Fruit fly (Drosophila melanogaster) whole organism, prepupa: ENCODE measurements around the gene CG7766.
A peak's percentile ranks its signal among the peaks of the same experiment; 100 is the strongest.

Experiments
- CG10631 ChIP-seq: fragments of 200-800 bp; sonication (Bioruptor generic); optimal IDR thresholded peaks from 2 replicates; lab custom pipeline; 2016; ENCODE audit warnings: missing biosample characterization, missing genetic modification characterization
- CG10669 ChIP-seq: fragments of 200-800 bp; sonication (Bioruptor generic); optimal IDR thresholded peaks from 3 replicates; lab custom pipeline; 2018; ENCODE audit warnings: missing biosample characterization, mild to moderate bottlenecking, missing genetic modification characterization, moderate library complexity
- CG11294 ChIP-seq: fragments of 200-800 bp; sonication (Bioruptor generic); IDR thresholded peaks from 2 replicates; pipeline ENCODE4 v1.3.6; 2022; ENCODE audit warnings: missing biosample characterization, missing genetic modification characterization
- CG11762 ChIP-seq: fragments of 200-800 bp; sonication (Bioruptor generic); optimal IDR thresholded peaks from 3 replicates; lab custom pipeline; 2016; ENCODE audit warnings: missing biosample characterization, missing genetic modification characterization; ENCODE audit not compliant: insufficient read depth
- CG11902 ChIP-seq: fragments of 200-800 bp; sonication (Bioruptor generic); optimal IDR thresholded peaks from 3 replicates; lab custom pipeline; 2016; ENCODE audit warnings: missing biosample characterization, missing genetic modification characterization
- CG1621 ChIP-seq: fragments of 200-800 bp; sonication (Bioruptor generic); optimal IDR thresholded peaks from 3 replicates; lab custom pipeline; 2018; ENCODE audit warnings: missing biosample characterization, mild to moderate bottlenecking, missing genetic modification characterization
- CG16779 ChIP-seq: fragments of 200-800 bp; sonication (Bioruptor generic); optimal IDR thresholded peaks from 3 replicates; lab custom pipeline; 2017; ENCODE audit warnings: missing biosample characterization, mild to moderate bottlenecking, missing genetic modification characterization
- CG3032 ChIP-seq: fragments of 200-800 bp; optimal IDR thresholded peaks from 2 replicates; lab custom pipeline; 2019; ENCODE audit warnings: missing biosample characterization, mild to moderate bottlenecking, missing genetic modification characterization, moderate library complexity
- CG31627 ChIP-seq: fragments of 200-800 bp; sonication (Bioruptor generic); optimal IDR thresholded peaks from 3 replicates; lab custom pipeline; 2016; ENCODE audit warnings: missing biosample characterization, missing genetic modification characterization
- CG32006 ChIP-seq: fragments of 200-800 bp; sonication (Bioruptor generic); optimal IDR thresholded peaks from 3 replicates; lab custom pipeline; 2017; ENCODE audit warnings: missing biosample characterization, mild to moderate bottlenecking, missing genetic modification characterization
- CG34406 ChIP-seq: fragments of 200-800 bp; sonication (Bioruptor generic); optimal IDR thresholded peaks from 3 replicates; lab custom pipeline; 2016; ENCODE audit warnings: missing biosample characterization, missing genetic modification characterization
- CG3919 ChIP-seq: fragments of 200-800 bp; sonication (Bioruptor generic); optimal IDR thresholded peaks from 3 replicates; lab custom pipeline; 2016; ENCODE audit warnings: missing biosample characterization, missing genetic modification characterization
- CG4318 ChIP-seq: fragments of 200-800 bp; sonication (Bioruptor generic); optimal IDR thresholded peaks from 3 replicates; lab custom pipeline; 2017; ENCODE audit warnings: missing biosample characterization, mild to moderate bottlenecking, missing genetic modification characterization
- CG6276 ChIP-seq: fragments of 200-800 bp; sonication (Bioruptor generic); optimal IDR thresholded peaks from 2 replicates; lab custom pipeline; 2017; ENCODE audit warnings: missing biosample characterization, mild to moderate bottlenecking, missing genetic modification characterization
- CG6792 ChIP-seq: fragments of 200-800 bp; sonication (Bioruptor generic); optimal IDR thresholded peaks from 3 replicates; lab custom pipeline; 2016; ENCODE audit warnings: missing biosample characterization, missing genetic modification characterization
- CG6808 ChIP-seq: fragments of 200-800 bp; sonication (Bioruptor generic); optimal IDR thresholded peaks from 3 replicates; lab custom pipeline; 2017; ENCODE audit warnings: missing biosample characterization, missing genetic modification characterization, mild to moderate bottlenecking, moderate library complexity, missing genetic modification reagents
- CG8119 ChIP-seq: fragments of 200-800 bp; sonication (Bioruptor generic); IDR thresholded peaks from 3 replicates; pipeline ENCODE4 v1.3.6; 2022; ENCODE audit warnings: missing biosample characterization, missing genetic modification characterization
- CG8319 ChIP-seq: fragments of 200-800 bp; sonication (Bioruptor generic); optimal IDR thresholded peaks from 3 replicates; lab custom pipeline; 2016; ENCODE audit warnings: missing biosample characterization, missing genetic modification characterization
- CG8632 ChIP-seq: fragments of 200-800 bp; sonication (Bioruptor generic); optimal IDR thresholded peaks from 3 replicates; lab custom pipeline; 2016; ENCODE audit warnings: missing biosample characterization, missing genetic modification characterization
- CG9139 ChIP-seq: fragments of 200-800 bp; sonication (Bioruptor generic); optimal IDR thresholded peaks from 3 replicates; lab custom pipeline; 2017; ENCODE audit warnings: missing biosample characterization, mild to moderate bottlenecking, missing genetic modification characterization
- Eip75B ChIP-seq: fragments of 200-800 bp; sonication (Bioruptor generic); optimal IDR thresholded peaks from 3 replicates; lab custom pipeline; 2016; ENCODE audit warnings: missing biosample characterization, missing genetic modification characterization
- Eip78C ChIP-seq: fragments of 200-800 bp; sonication (Bioruptor generic); peaks from one replicate; lab custom pipeline; 2016; ENCODE audit warnings: missing biosample characterization, missing genetic modification characterization
- Eip93F ChIP-seq: fragments of 200-800 bp; sonication (Bioruptor generic); optimal IDR thresholded peaks from 2 replicates; lab custom pipeline; 2016; ENCODE audit warnings: missing biosample characterization, mild to moderate bottlenecking, missing genetic modification characterization
- Ets21C ChIP-seq: fragments of 200-800 bp; sonication (Bioruptor generic); optimal IDR thresholded peaks from 3 replicates; lab custom pipeline; 2016; ENCODE audit warnings: missing biosample characterization, missing genetic modification characterization
- Ets96B ChIP-seq: fragments of 200-800 bp; optimal IDR thresholded peaks from 2 replicates; lab custom pipeline; 2019; ENCODE audit warnings: missing biosample characterization, mild to moderate bottlenecking, missing genetic modification characterization, moderate library complexity
- Hr38 ChIP-seq: sonication (Bioruptor generic); optimal IDR thresholded peaks from 2 replicates; lab custom pipeline; 2016; ENCODE audit warnings: missing biosample characterization, missing genetic modification characterization
- Hr4 ChIP-seq: fragments of 200-800 bp; sonication (Bioruptor generic); optimal IDR thresholded peaks from 3 replicates; lab custom pipeline; 2016; ENCODE audit warnings: missing biosample characterization, missing genetic modification characterization
- Lpt ChIP-seq: fragments of 200-800 bp; sonication (Bioruptor generic); optimal IDR thresholded peaks from 3 replicates; lab custom pipeline; 2016; ENCODE audit warnings: missing biosample characterization, missing genetic modification characterization
- Met ChIP-seq: fragments of 200-800 bp; sonication (Bioruptor generic); optimal IDR thresholded peaks from 3 replicates; lab custom pipeline; 2016; ENCODE audit warnings: missing biosample characterization, missing genetic modification characterization
- OdsH ChIP-seq: fragments of 200-800 bp; sonication (Bioruptor generic); optimal IDR thresholded peaks from 3 replicates; lab custom pipeline; 2016; ENCODE audit warnings: missing biosample characterization, missing genetic modification characterization
- Smox ChIP-seq: fragments of 200-800 bp; sonication (Bioruptor generic); optimal IDR thresholded peaks from 3 replicates; lab custom pipeline; 2016; ENCODE audit warnings: missing biosample characterization, missing genetic modification characterization
- Sox102F ChIP-seq: fragments of 200-800 bp; sonication (Bioruptor generic); optimal IDR thresholded peaks from 2 replicates; lab custom pipeline; 2016; ENCODE audit warnings: missing biosample characterization, mild to moderate bottlenecking, missing genetic modification characterization
- Sox14 ChIP-seq: fragments of 200-800 bp; sonication (Bioruptor generic); optimal IDR thresholded peaks from 3 replicates; lab custom pipeline; 2016; ENCODE audit warnings: missing biosample characterization, missing genetic modification characterization
- Sox15 ChIP-seq: fragments of 200-800 bp; sonication (Bioruptor generic); optimal IDR thresholded peaks from 3 replicates; lab custom pipeline; 2016; ENCODE audit warnings: missing biosample characterization, missing genetic modification characterization
- achi ChIP-seq: fragments of 200-800 bp; sonication (Bioruptor generic); optimal IDR thresholded peaks from 3 replicates; lab custom pipeline; 2016; ENCODE audit warnings: missing biosample characterization, missing genetic modification characterization
- acj6 ChIP-seq: fragments of 200-800 bp; sonication (Bioruptor generic); optimal IDR thresholded peaks from 3 replicates; lab custom pipeline; 2016; ENCODE audit warnings: missing biosample characterization, missing genetic modification characterization
- cyc ChIP-seq: fragments of 200-800 bp; sonication (Bioruptor generic); optimal IDR thresholded peaks from 3 replicates; lab custom pipeline; 2016; ENCODE audit warnings: missing biosample characterization, missing genetic modification characterization
- dsx ChIP-seq: fragments of 200-800 bp; optimal IDR thresholded peaks from 3 replicates; lab custom pipeline; 2019; ENCODE audit warnings: missing biosample characterization, mild to moderate bottlenecking, missing genetic modification characterization, moderate library complexity; ENCODE audit not compliant: poor library complexity, severe bottlenecking
- eg ChIP-seq: fragments of 200-800 bp; sonication (Bioruptor generic); IDR thresholded peaks from 3 replicates; pipeline ENCODE4 v1.3.6; 2022; ENCODE audit warnings: missing biosample characterization, missing genetic modification characterization
- fd85E ChIP-seq: fragments of 200-800 bp; sonication (Bioruptor generic); optimal IDR thresholded peaks from 3 replicates; lab custom pipeline; 2016; ENCODE audit warnings: missing biosample characterization, missing genetic modification characterization
- fkh ChIP-seq: fragments of 200-800 bp; sonication (Bioruptor generic); optimal IDR thresholded peaks from 3 replicates; lab custom pipeline; 2017; ENCODE audit warnings: missing biosample characterization, mild to moderate bottlenecking, missing genetic modification characterization, moderate library complexity
- lz ChIP-seq: fragments of 200-800 bp; sonication (Bioruptor generic); optimal IDR thresholded peaks from 3 replicates; lab custom pipeline; 2016; ENCODE audit warnings: missing biosample characterization, missing genetic modification characterization
- net ChIP-seq: fragments of 200-800 bp; sonication (Bioruptor generic); optimal IDR thresholded peaks from 3 replicates; lab custom pipeline; 2016; ENCODE audit warnings: missing biosample characterization, missing genetic modification characterization
- salr ChIP-seq, 2 experiments: fragments of 200-800 bp; sonication (Bioruptor generic); optimal IDR thresholded peaks; 3 replicates each; lab custom pipeline; 2016 to 2018; ENCODE audit warnings: missing biosample characterization in 2 of 2, missing genetic modification characterization in 2 of 2, mild to moderate bottlenecking in 1 of 2
- spab ChIP-seq: fragments of 200-800 bp; sonication (Bioruptor generic); optimal IDR thresholded peaks from 2 replicates; lab custom pipeline; 2017; ENCODE audit warnings: missing biosample characterization, mild to moderate bottlenecking, missing genetic modification characterization, missing genetic modification reagents
- ss ChIP-seq, 2 experiments: fragments of 200-800 bp; sonication (Bioruptor generic); optimal IDR thresholded peaks; 2 replicates in 1 of 2; 3 replicates in 1 of 2; lab custom pipeline; 2017 to 2018; ENCODE audit warnings: mild to moderate bottlenecking in 2 of 2, missing biosample characterization in 2 of 2, missing genetic modification characterization in 2 of 2, moderate library complexity in 1 of 2
- svp ChIP-seq: fragments of 200-800 bp; sonication (Bioruptor generic); peaks from one replicate; lab custom pipeline; 2016; ENCODE audit warnings: missing biosample characterization, missing genetic modification characterization
- topi ChIP-seq: fragments of 200-800 bp; sonication (Bioruptor generic); optimal IDR thresholded peaks from 3 replicates; lab custom pipeline; 2016; ENCODE audit warnings: missing biosample characterization, missing genetic modification characterization
- vri ChIP-seq: fragments of 200-800 bp; sonication (Bioruptor generic); optimal IDR thresholded peaks from 3 replicates; lab custom pipeline; 2016; ENCODE audit warnings: missing biosample characterization, mild to moderate bottlenecking, missing genetic modification characterization

CG7766 gene

DNA sequence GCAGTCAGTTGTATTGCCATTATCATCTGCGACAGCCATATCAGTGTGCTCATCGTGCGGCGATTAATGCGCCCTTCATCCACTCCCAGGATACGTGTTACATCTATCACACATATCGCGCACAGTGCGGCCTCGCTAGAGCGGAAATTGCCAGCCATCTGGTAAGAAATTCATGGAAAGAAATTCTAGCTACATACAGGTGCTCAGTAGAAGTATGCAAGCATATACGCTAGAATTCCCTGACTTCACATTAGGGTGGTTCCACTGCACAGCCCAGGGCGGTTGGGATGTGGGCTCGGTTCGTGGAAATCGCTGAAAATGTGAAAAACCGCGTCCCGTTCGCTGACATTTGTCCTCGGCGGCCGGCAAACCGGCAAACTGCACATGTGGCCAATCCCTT, 37.7 kb upstream of the CG7766 start (continued):
- no peak for TF ChIP-seq Hr38 (GFP tag; lab: Kevin White, UChicago)
- TF ChIP-seq CG3919 (GFP tag; lab: Kevin White, UChicago) = peak; percentile 82
- peak; percentile 81 for TF ChIP-seq CG8119 (GFP tag; lab: Robert Waterston, UW)
- TF ChIP-seq CG16779 = no peak
- peak; percentile 50 for TF ChIP-seq CG34406
- peak; percentile 85 for TF ChIP-seq CG10669 (GFP tag; lab: Kevin White, UChicago)
- peak; percentile 56 for TF ChIP-seq Lpt (GFP tag; lab: Kevin White, UChicago)
- TF ChIP-seq eg (GFP tag; lab: Robert Waterston, UW) = peak; percentile 91

DNA sequence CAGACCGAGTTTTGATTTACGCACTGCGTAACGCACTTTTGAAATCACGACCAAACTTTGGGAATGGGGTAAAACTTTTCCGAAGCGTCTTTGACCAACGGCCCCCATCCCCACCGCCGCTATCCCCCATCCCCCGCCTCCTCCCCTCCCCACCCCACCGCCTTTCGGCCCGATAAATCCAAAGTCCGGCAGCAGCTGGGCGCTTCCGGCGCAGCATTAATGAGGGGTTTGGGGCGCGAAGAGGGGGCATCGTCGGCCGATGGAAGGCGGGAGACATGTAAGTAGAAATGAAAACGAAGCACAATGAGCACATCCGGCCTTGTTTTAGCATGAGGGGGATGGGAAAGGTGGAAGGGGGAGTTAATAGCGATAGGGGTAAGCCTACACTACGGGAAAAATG, 35.6 kb upstream of the CG7766 start:
- TF ChIP-seq CG8319 (GFP tag; lab: Kevin White, UChicago) (no peak), Met (GFP tag; lab: Kevin White, UChicago) (no peak), CG32006 (GFP tag; lab: Kevin White, UChicago) (peak; percentile 0), acj6 (GFP tag; lab: Kevin White, UChicago) (no peak), cyc (GFP tag; lab: Kevin White, UChicago) (no peak), fd85E (GFP tag; lab: Kevin White, UChicago) (no peak), CG11294 (GFP tag; lab: Robert Waterston, UW) (no peak), Eip93F (GFP tag; lab: Kevin White, UChicago) (no peak), vri (GFP tag; lab: Kevin White, UChicago) (no peak), Sox15 (GFP tag; lab: Kevin White, UChicago) (no peak), Sox102F (GFP tag; lab: Kevin White, UChicago) (no peak), fkh (GFP tag; lab: Kevin White, UChicago) (no peak), CG6808 (peak; percentile 77), CG6792 (no peak), Hr38 (GFP tag; lab: Kevin White, UChicago) (no peak), CG10631 (GFP tag; lab: Kevin White, UChicago) (no peak), CG11902 (GFP tag; lab: Kevin White, UChicago) (no peak), CG3032 (peak; percentile 1), svp (GFP tag; lab: Kevin White, UChicago) (no peak), salr (GFP tag; optimal IDR thresholded peaks at IDR 0.05; lab: Kevin White, UChicago) (peak in 1 of 2 experiments; percentile 30), Ets21C (GFP tag; lab: Kevin White, UChicago) (no peak), CG9139 (peak; percentile 81), CG6276 (peak; percentile 73), Eip75B (GFP tag; lab: Kevin White, UChicago) (no peak), Sox14 (GFP tag; lab: Kevin White, UChicago) (no peak), net (GFP tag; lab: Kevin White, UChicago) (peak; percentile 47), OdsH (GFP tag; lab: Kevin White, UChicago) (no peak), lz (GFP tag; lab: Kevin White, UChicago) (no peak), CG16779 (peak; percentile 68), Eip78C (no peak), CG8119 (GFP tag; lab: Robert Waterston, UW) (0 out of 3 replicates have a peak, but pooled peaks have one; percentile 17), CG4318 (GFP tag; lab: Kevin White, UChicago) (no peak), Smox (GFP tag; lab: Kevin White, UChicago) (no peak), CG11762 (GFP tag; lab: Kevin White, UChicago) (no peak), CG34406 (no peak), CG10669 (GFP tag; lab: Kevin White, UChicago) (peak; percentile 41), Ets96B (tag; lab: Kevin White, UChicago) (no peak), CG3919 (GFP tag; lab: Kevin White, UChicago) (no peak), achi (GFP tag; lab: Kevin White, UChicago) (no peak), ss (GFP tag; optimal IDR thresholded peaks at IDR 0.05; lab: Kevin White, UChicago) (peak; percentile 81 to 85), Hr4 (GFP tag; lab: Kevin White, UChicago) (no peak), dsx (GFP tag; lab: Kevin White, UChicago) (no peak), topi (no peak), eg (GFP tag; lab: Robert Waterston, UW) (peak; percentile 32; the same call in 1 of the 3 replicates), CG8632 (no peak), CG31627 (GFP tag; lab: Kevin White, UChicago) (no peak), CG1621 (tag; lab: Kevin White, UChicago) (peak; percentile 52), spab (GFP tag; lab: Kevin White, UChicago) (peak; percentile 33), Lpt (GFP tag; lab: Kevin White, UChicago) (no peak)
